Fruit fly (Drosophila melanogaster) whole organism, embryonic: Measurements from ENCODE around the gene CG8135.
A peak's percentile ranks its signal among the peaks of the same experiment; 100 is the strongest.

Experiments
- Atf3 ChIP-seq: fragments of 200-800 bp; sonication (Bioruptor generic); optimal IDR thresholded peaks from 3 replicates; lab custom pipeline; 2016; ENCODE audit warnings: missing biosample characterization, missing genetic modification characterization
- B-H2 ChIP-seq: fragments of 200-800 bp; sonication (Bioruptor generic); optimal IDR thresholded peaks from 2 replicates; lab custom pipeline; 2018; ENCODE audit warnings: missing biosample characterization, mild to moderate bottlenecking, missing genetic modification characterization
- CG10565 ChIP-seq: fragments of 200-800 bp; sonication (Bioruptor generic); optimal IDR thresholded peaks from 3 replicates; lab custom pipeline; 2016; ENCODE audit warnings: missing biosample characterization, mild to moderate bottlenecking, missing genetic modification characterization
- CG11085 ChIP-seq: fragments of 200-800 bp; sonication (Bioruptor generic); IDR thresholded peaks from 2 replicates; pipeline ENCODE4 v1.3.6; 2022; ENCODE audit warnings: missing biosample characterization, missing genetic modification characterization
- CG12219 ChIP-seq: fragments of 200-800 bp; sonication (Bioruptor generic); optimal IDR thresholded peaks from 3 replicates; lab custom pipeline; 2018; ENCODE audit warnings: missing biosample characterization, mild to moderate bottlenecking, missing genetic modification characterization
- CG15601 ChIP-seq: fragments of 200-800 bp; sonication (Bioruptor generic); optimal IDR thresholded peaks from 3 replicates; lab custom pipeline; 2019; ENCODE audit warnings: missing biosample characterization, mild to moderate bottlenecking, missing genetic modification characterization, moderate library complexity
- CG17328 ChIP-seq: fragments of 200-800 bp; sonication (Bioruptor generic); IDR thresholded peaks from 2 replicates; pipeline ENCODE4 v1.3.6; 2022; ENCODE audit warnings: missing biosample characterization, missing genetic modification characterization
- CG17912 ChIP-seq: fragments of 200-800 bp; sonication (Bioruptor generic); optimal IDR thresholded peaks from 2 replicates; lab custom pipeline; 2018; ENCODE audit warnings: missing biosample characterization, mild to moderate bottlenecking, missing genetic modification characterization
- CG1832 ChIP-seq: fragments of 200-800 bp; sonication (Bioruptor generic); optimal IDR thresholded peaks from 2 replicates; lab custom pipeline; 2017; ENCODE audit warnings: missing biosample characterization, mild to moderate bottlenecking, missing genetic modification characterization, inconsistent platforms
- CG18619 ChIP-seq: fragments of 200-800 bp; sonication (Bioruptor generic); optimal IDR thresholded peaks from 3 replicates; lab custom pipeline; 2017; ENCODE audit warnings: missing biosample characterization, mild to moderate bottlenecking, missing genetic modification characterization
- CG3281 ChIP-seq: fragments of 200-800 bp; sonication (Bioruptor generic); optimal IDR thresholded peaks from 3 replicates; lab custom pipeline; 2017; ENCODE audit warnings: missing biosample characterization, mild to moderate bottlenecking, missing genetic modification characterization
- CG3726 ChIP-seq: fragments of 200-800 bp; sonication (Bioruptor generic); IDR thresholded peaks from 3 replicates; pipeline ENCODE4, ENCODE4 v1.3.6; 2022; ENCODE audit warnings: missing biosample characterization, missing genetic modification characterization
- CG3847 ChIP-seq: fragments of 200-800 bp; sonication (Bioruptor generic); IDR thresholded peaks from 2 replicates; pipeline ENCODE4 v1.3.6; 2022; ENCODE audit warnings: missing biosample characterization, missing genetic modification characterization
- CG4424 ChIP-seq: fragments of 200-800 bp; sonication (Bioruptor generic); optimal IDR thresholded peaks from 3 replicates; lab custom pipeline; 2016; ENCODE audit warnings: missing biosample characterization, missing genetic modification characterization
- CG4854 ChIP-seq: fragments of 200-800 bp; sonication (Bioruptor generic); optimal IDR thresholded peaks from 2 replicates; lab custom pipeline; 2016; ENCODE audit warnings: missing biosample characterization, missing genetic modification characterization, inconsistent platforms
- CG6654 ChIP-seq: fragments of 200-800 bp; sonication (Bioruptor generic); optimal IDR thresholded peaks from 2 replicates; lab custom pipeline; 2017; ENCODE audit warnings: missing biosample characterization, mild to moderate bottlenecking, missing genetic modification characterization
- CG7786 ChIP-seq: fragments of 200-800 bp; sonication (Bioruptor generic); optimal IDR thresholded peaks from 2 replicates; lab custom pipeline; 2016; ENCODE audit warnings: missing biosample characterization, missing genetic modification characterization
- CG7839 ChIP-seq: fragments of 200-800 bp; sonication (Bioruptor generic); optimal IDR thresholded peaks from 3 replicates; lab custom pipeline; 2018; ENCODE audit warnings: missing biosample characterization, mild to moderate bottlenecking, missing genetic modification characterization, moderate library complexity
- CG8290 ChIP-seq, 3 experiments: fragments of 200-800 bp; sonication (Bioruptor generic); optimal IDR thresholded peaks; 2 replicates each; lab custom pipeline; 2016 to 2019; ENCODE audit warnings: missing biosample characterization in 3 of 3, missing genetic modification characterization in 3 of 3, mild to moderate bottlenecking in 2 of 3, moderate library complexity in 1 of 3
- CG8765 ChIP-seq: fragments of 200-800 bp; sonication (Bioruptor generic); IDR thresholded peaks from 2 replicates; pipeline ENCODE4 v1.3.6; 2022; ENCODE audit warnings: missing biosample characterization, missing genetic modification characterization
- CG9932 ChIP-seq: fragments of 200-800 bp; sonication (Bioruptor generic); IDR thresholded peaks from 2 replicates; pipeline ENCODE4 v1.3.6; 2022; ENCODE audit warnings: missing biosample characterization, missing genetic modification characterization
- CoRest ChIP-seq: fragments of 200-800 bp; sonication (Bioruptor generic); optimal IDR thresholded peaks from 3 replicates; lab custom pipeline; 2018; ENCODE audit warnings: missing biosample characterization, mild to moderate bottlenecking, missing genetic modification characterization, moderate library complexity
- Dek ChIP-seq: fragments of 200-800 bp; sonication (Bioruptor generic); optimal IDR thresholded peaks from 3 replicates; lab custom pipeline; 2019; ENCODE audit warnings: missing biosample characterization, mild to moderate bottlenecking, missing genetic modification characterization, moderate library complexity
- Doc2 ChIP-seq: fragments of 200-800 bp; sonication (Bioruptor generic); IDR thresholded peaks from 2 replicates; pipeline ENCODE4 v1.3.6; 2022; ENCODE audit warnings: missing biosample characterization, missing genetic modification characterization
- E2f1 ChIP-seq: fragments of 200-800 bp; sonication (Bioruptor generic); IDR thresholded peaks from 2 replicates; pipeline ENCODE4 v1.3.6; 2022; ENCODE audit warnings: missing biosample characterization, missing genetic modification characterization
- Fer3 ChIP-seq: fragments of 200-800 bp; sonication (Bioruptor generic); optimal IDR thresholded peaks from 2 replicates; lab custom pipeline; 2018; ENCODE audit warnings: missing biosample characterization, mild to moderate bottlenecking, missing genetic modification characterization, moderate library complexity
- Gsc ChIP-seq: fragments of 200-800 bp; sonication (Bioruptor generic); IDR thresholded peaks from 2 replicates; pipeline ENCODE4 v1.3.6; 2022; ENCODE audit warnings: missing biosample characterization, missing genetic modification characterization
- NK7.1 ChIP-seq: fragments of 200-800 bp; sonication (Bioruptor generic); optimal IDR thresholded peaks from 3 replicates; lab custom pipeline; 2016; ENCODE audit warnings: missing biosample characterization, missing genetic modification characterization
- Ptx1 ChIP-seq: fragments of 200-800 bp; sonication (Bioruptor generic); IDR thresholded peaks from 2 replicates; pipeline ENCODE4 v1.3.6; 2022; ENCODE audit warnings: missing biosample characterization, missing genetic modification characterization
- Spps ChIP-seq: fragments of 200-800 bp; sonication (Bioruptor generic); optimal IDR thresholded peaks from 2 replicates; lab custom pipeline; 2018; ENCODE audit warnings: missing biosample characterization, mild to moderate bottlenecking, missing genetic modification characterization
- Xbp1 ChIP-seq: fragments of 200-800 bp; sonication (Bioruptor generic); optimal IDR thresholded peaks from 3 replicates; lab custom pipeline; 2016; ENCODE audit warnings: missing biosample characterization, mild to moderate bottlenecking, missing genetic modification characterization
- bcd ChIP-seq: fragments of 200-800 bp; sonication (Bioruptor generic); optimal IDR thresholded peaks from 2 replicates; lab custom pipeline; 2017; ENCODE audit warnings: missing biosample characterization, mild to moderate bottlenecking, missing genetic modification characterization
- chinmo ChIP-seq: fragments of 200-800 bp; sonication (Bioruptor generic); IDR thresholded peaks from 4 replicates; pipeline ENCODE4 v1.3.6; 2022; ENCODE audit warnings: missing biosample characterization, missing genetic modification characterization; ENCODE audit not compliant: partially characterized antibody
- dan ChIP-seq: fragments of 200-800 bp; sonication (Bioruptor generic); IDR thresholded peaks from 2 replicates; pipeline ENCODE4 v1.3.6; 2022; ENCODE audit warnings: missing biosample characterization, missing genetic modification characterization
- dmrt99B ChIP-seq: fragments of 200-800 bp; sonication (Bioruptor generic); optimal IDR thresholded peaks from 2 replicates; lab custom pipeline; 2018; ENCODE audit warnings: missing biosample characterization, mild to moderate bottlenecking, missing genetic modification characterization, moderate library complexity
- fd102C ChIP-seq: fragments of 200-800 bp; sonication (Bioruptor generic); optimal IDR thresholded peaks from 2 replicates; lab custom pipeline; 2018; ENCODE audit warnings: missing biosample characterization, mild to moderate bottlenecking, missing genetic modification characterization, moderate library complexity
- gem ChIP-seq: fragments of 200-800 bp; sonication (Bioruptor generic); optimal IDR thresholded peaks from 2 replicates; lab custom pipeline; 2019; ENCODE audit warnings: missing biosample characterization, mild to moderate bottlenecking, missing genetic modification characterization, moderate library complexity
- gsb ChIP-seq: fragments of 200-800 bp; sonication (Bioruptor generic); IDR thresholded peaks from 2 replicates; pipeline ENCODE4 v1.3.6; 2022; ENCODE audit warnings: missing biosample characterization, missing genetic modification characterization
- hb ChIP-seq: fragments of 200-800 bp; sonication (Bioruptor generic); IDR thresholded peaks from 3 replicates; pipeline ENCODE4 v1.3.6; 2022; ENCODE audit warnings: missing biosample characterization, missing genetic modification characterization; ENCODE audit not compliant: partially characterized antibody
- hbn ChIP-seq: fragments of 200-800 bp; sonication (Bioruptor generic); IDR thresholded peaks from 2 replicates; pipeline ENCODE4 v1.3.6; 2022; ENCODE audit warnings: missing biosample characterization, missing genetic modification characterization; ENCODE audit not compliant: partially characterized antibody
- jigr1 ChIP-seq: fragments of 200-800 bp; sonication (Bioruptor generic); IDR thresholded peaks from 3 replicates; pipeline ENCODE4 v1.3.6; 2022; ENCODE audit warnings: missing biosample characterization, missing genetic modification characterization
- kah ChIP-seq: fragments of 200-800 bp; sonication (Bioruptor generic); optimal IDR thresholded peaks from 2 replicates; lab custom pipeline; 2018; ENCODE audit warnings: missing biosample characterization, mild to moderate bottlenecking, missing genetic modification characterization
- kay ChIP-seq: fragments of 200-800 bp; sonication (Bioruptor generic); optimal IDR thresholded peaks from 2 replicates; lab custom pipeline; 2016; ENCODE audit warnings: missing biosample characterization, missing genetic modification characterization
- knrl ChIP-seq: fragments of 200-800 bp; sonication (Bioruptor generic); IDR thresholded peaks from 3 replicates; pipeline ENCODE4 v1.3.6; 2022; ENCODE audit warnings: missing biosample characterization, missing genetic modification characterization; ENCODE audit not compliant: partially characterized antibody
- luna ChIP-seq: fragments of 200-800 bp; sonication (Bioruptor generic); optimal IDR thresholded peaks from 2 replicates; lab custom pipeline; 2016; ENCODE audit warnings: missing biosample characterization, missing genetic modification characterization
- onecut ChIP-seq: fragments of 200-800 bp; sonication (Bioruptor generic); IDR thresholded peaks from 2 replicates; pipeline ENCODE4 v1.3.6; 2022; ENCODE audit warnings: missing biosample characterization, missing genetic modification characterization
- pfk ChIP-seq: fragments of 200-800 bp; sonication (Bioruptor generic); optimal IDR thresholded peaks from 2 replicates; lab custom pipeline; 2018; ENCODE audit warnings: missing biosample characterization, mild to moderate bottlenecking, missing genetic modification characterization, moderate library complexity
- pho ChIP-seq: fragments of 200-800 bp; sonication (Bioruptor generic); optimal IDR thresholded peaks from 2 replicates; lab custom pipeline; 2016; ENCODE audit warnings: missing biosample characterization, missing genetic modification characterization
- phol ChIP-seq: fragments of 200-800 bp; sonication (Bioruptor generic); optimal IDR thresholded peaks from 3 replicates; lab custom pipeline; 2018; ENCODE audit warnings: missing biosample characterization, mild to moderate bottlenecking, missing genetic modification characterization, moderate library complexity
- pum ChIP-seq: fragments of 200-800 bp; sonication (Bioruptor generic); optimal IDR thresholded peaks from 2 replicates; lab custom pipeline; 2016; ENCODE audit warnings: missing biosample characterization, missing genetic modification characterization
- zfh1 ChIP-seq: fragments of 200-800 bp; sonication (Bioruptor generic); IDR thresholded peaks from 3 replicates; pipeline ENCODE4 v1.3.6; 2022; ENCODE audit warnings: missing biosample characterization, missing genetic modification characterization

Gene CG8135

dm6 chr3R:9404104-9404512 lies at the start of gene CG8135, which contains the start of the genes CG9356 and BBIP1 (continued):
- TF ChIP-seq Xbp1 (GFP tag; lab: Kevin White, UChicago): peak; percentile 85
- peak; percentile 75 for TF ChIP-seq CG9932
- peak; percentile 38 for TF ChIP-seq fd102C (GFP tag; lab: Kevin White, UChicago)
- no peak for TF ChIP-seq hb (GFP tag; lab: Robert Waterston, UW)
- TF ChIP-seq CG3726 (GFP tag; lab: Robert Waterston, UW): no peak
- no peak for TF ChIP-seq CG7839 (tag; lab: Kevin White, UChicago)
- TF ChIP-seq CG15601 (tag; lab: Kevin White, UChicago): peak; percentile 79
- TF ChIP-seq CG18619 (GFP tag; lab: Kevin White, UChicago): peak; percentile 39
- TF ChIP-seq CG17328 (GFP tag; lab: Robert Waterston, UW): peak; percentile 64
- TF ChIP-seq CG11085 (GFP tag; lab: Robert Waterston, UW): no peak
- no peak for TF ChIP-seq jigr1 (GFP tag; lab: Robert Waterston, UW)
- no peak for TF ChIP-seq CG6654 (GFP tag; lab: Kevin White, UChicago)
- TF ChIP-seq CG10565 (GFP tag; lab: Kevin White, UChicago): no peak
- TF ChIP-seq E2f1 (GFP tag; lab: Robert Waterston, UW): peak; percentile 66
- TF ChIP-seq knrl: no peak
- TF ChIP-seq Dek (tag; lab: Kevin White, UChicago): peak; percentile 45
- peak; percentile 76 for TF ChIP-seq CG7786 (GFP tag; lab: Kevin White, UChicago)
- TF ChIP-seq chinmo (GFP tag; lab: Robert Waterston, UW): no peak
- TF ChIP-seq Doc2 (GFP tag; lab: Robert Waterston, UW): no peak
- peak; percentile 57 for TF ChIP-seq kay (GFP tag; lab: Kevin White, UChicago)
- peak; percentile 71 for TF ChIP-seq Ptx1 (GFP tag; lab: Robert Waterston, UW)
- TF ChIP-seq B-H2: peak; percentile 74
- TF ChIP-seq Atf3 (GFP tag; lab: Kevin White, UChicago): peak; percentile 63
- no peak; the same call in 1 of the 2 replicates for TF ChIP-seq gsb (GFP tag; lab: Robert Waterston, UW)
- TF ChIP-seq CoRest: peak; percentile 72
- TF ChIP-seq kah (GFP tag; lab: Kevin White, UChicago): no peak
- TF ChIP-seq NK7.1 (GFP tag; lab: Kevin White, UChicago): peak; percentile 58
- peak; percentile 68; the same call in 2 of the 3 replicates for TF ChIP-seq zfh1 (GFP tag; lab: Robert Waterston, UW)
- TF ChIP-seq CG8290 (GFP tag; optimal IDR thresholded peaks at IDR 0.05; lab: Kevin White, UChicago): peak; percentile 84
- TF ChIP-seq CG8290 (tag; optimal IDR thresholded peaks at IDR 0.05; lab: Kevin White, UChicago): peak in 1 of 2 experiments; percentile 82
- peak; percentile 84 for TF ChIP-seq CG4424 (GFP tag; lab: Kevin White, UChicago)
- TF ChIP-seq Gsc (GFP tag; lab: Robert Waterston, UW): no peak
- no peak for TF ChIP-seq bcd (GFP tag; lab: Kevin White, UChicago)
- TF ChIP-seq pum (GFP tag; lab: Kevin White, UChicago): peak; percentile 75
- peak; percentile 79 for TF ChIP-seq CG4854 (GFP tag; lab: Kevin White, UChicago)
- TF ChIP-seq CG8765: peak; percentile 40; the same call in 1 of the 2 replicates
- TF ChIP-seq luna (GFP tag; lab: Kevin White, UChicago): peak; percentile 39
- TF ChIP-seq dmrt99B: no peak
- TF ChIP-seq Spps: peak; percentile 59
- TF ChIP-seq CG12219 (GFP tag; lab: Kevin White, UChicago): no peak
- peak; percentile 78 for TF ChIP-seq pho (GFP tag; lab: Kevin White, UChicago)
- no peak for TF ChIP-seq dan
- TF ChIP-seq CG17912 (GFP tag; lab: Kevin White, UChicago): no peak
- TF ChIP-seq CG1832 (GFP tag; lab: Kevin White, UChicago): no peak
- TF ChIP-seq CG3847 (GFP tag; lab: Robert Waterston, UW): peak; percentile 87
- TF ChIP-seq hbn (GFP tag; lab: Robert Waterston, UW): no peak
- no peak for TF ChIP-seq pfk
- TF ChIP-seq onecut (GFP tag; lab: Robert Waterston, UW): peak; percentile 86
- peak; percentile 63 for TF ChIP-seq CG3281 (GFP tag; lab: Kevin White, UChicago)
- TF ChIP-seq gem (tag; lab: Kevin White, UChicago): no peak
- peak; percentile 77 for TF ChIP-seq phol
- TF ChIP-seq Fer3 (tag; lab: Kevin White, UChicago): peak; percentile 64
